Fruit fly (Drosophila melanogaster): ENCODE measurements around the gene CG32462.

The CG32462 gene

DNA sequence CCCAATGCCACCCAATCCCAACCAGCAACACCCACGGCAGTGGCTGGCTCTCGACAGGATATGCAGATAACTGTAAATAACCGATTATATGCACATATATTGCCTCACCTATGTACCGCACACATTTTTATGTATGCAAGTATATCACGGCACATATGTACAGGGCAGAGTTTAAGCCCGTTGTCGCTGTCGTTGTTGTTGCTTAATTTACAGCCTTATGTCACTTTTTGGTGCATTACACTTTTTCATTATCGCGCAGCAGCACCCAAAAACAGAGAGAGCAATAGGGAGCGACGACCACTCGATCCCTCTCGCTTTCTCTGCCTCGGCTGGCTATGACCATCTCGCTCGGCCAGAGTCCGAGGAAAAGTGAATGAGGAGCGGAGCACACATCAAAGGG lies 14.1 kb downstream of the CG32462 start:
- TF ChIP-seq Dfd (GFP tag; optimal IDR thresholded peaks at IDR 0.05), result no peak
- peak; percentile 5 for TF ChIP-seq Dif (GFP tag; optimal IDR thresholded peaks at IDR 0.05; ENCODE audit: partially characterized antibody)
- no peak for TF ChIP-seq dmrt93B (GFP tag; optimal IDR thresholded peaks at IDR 0.05)
- no peak for TF ChIP-seq Sp1 (GFP tag; optimal IDR thresholded peaks at IDR 0.05)
- TF ChIP-seq pan (optimal IDR thresholded peaks at IDR 0.05), result no peak
- TF ChIP-seq Mio (GFP tag; optimal IDR thresholded peaks at IDR 0.05), result no peak

DNA sequence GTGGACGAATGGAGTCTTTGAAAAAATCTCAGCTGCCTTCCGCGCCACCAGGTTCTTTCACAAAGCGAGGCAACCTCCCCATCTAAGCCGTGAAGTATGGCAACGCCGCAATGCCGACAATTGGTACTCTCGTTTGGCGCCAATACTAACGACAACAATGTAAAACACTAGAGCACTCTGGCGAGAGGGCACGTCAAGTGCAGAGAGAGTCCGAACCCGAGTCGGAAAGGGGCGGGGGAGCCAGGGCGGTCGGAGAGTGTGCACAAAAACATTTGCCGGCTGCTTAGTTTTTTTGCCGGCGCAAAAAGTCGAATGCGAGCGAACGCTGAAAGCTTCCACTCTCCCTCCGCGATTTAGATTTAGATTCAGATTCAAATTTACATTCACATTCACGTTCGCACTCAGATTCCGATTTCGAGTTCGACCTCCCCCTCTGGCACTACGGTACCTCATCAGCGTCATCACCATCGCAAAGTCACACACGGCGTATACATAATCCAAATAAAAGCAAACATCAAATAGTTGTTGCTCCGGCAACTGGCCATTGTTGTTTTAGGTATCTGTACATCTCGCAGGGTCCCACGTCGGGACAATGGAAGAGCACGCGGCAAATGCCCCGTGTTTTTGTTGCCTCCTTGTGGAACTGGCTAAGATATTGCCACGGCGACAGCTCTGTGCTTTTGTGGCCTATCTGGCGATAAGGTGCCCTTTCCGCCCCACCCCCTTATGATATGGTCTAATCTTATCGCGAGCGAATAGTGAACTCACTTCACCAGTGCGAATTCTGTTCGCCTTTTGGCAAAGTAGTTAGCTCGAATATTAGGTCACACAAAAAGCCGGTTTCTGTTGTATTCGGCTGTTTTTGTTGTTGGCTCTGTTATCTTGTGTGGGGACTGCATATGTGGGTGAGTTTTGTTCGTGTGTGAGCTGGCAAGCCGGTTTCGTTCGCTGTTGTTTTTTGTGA lies 15.4 kb downstream of the CG32462 start:
- no peak for TF ChIP-seq usp (GFP tag; optimal IDR thresholded peaks at IDR 0.05)
- TF ChIP-seq Rel (GFP tag; optimal IDR thresholded peaks at IDR 0.05), result no peak
- TF ChIP-seq Rel (tag; optimal IDR thresholded peaks at IDR 0.05), result peak; percentile 30
- TF ChIP-seq CrebA (GFP tag; optimal IDR thresholded peaks at IDR 0.05; ENCODE audit: borderline replicate concordance), result peak; percentile 79
- peak; percentile 16 for TF ChIP-seq OdsH (GFP tag; optimal IDR thresholded peaks at IDR 0.05)
- TF ChIP-seq h (GFP tag; optimal IDR thresholded peaks at IDR 0.05), result peak; percentile 14
- TF ChIP-seq dl (GFP tag; optimal IDR thresholded peaks at IDR 0.05; ENCODE audit: insufficient read depth in 1 of 2, partially characterized antibody in 2 of 2), result peak in 1 of 2 experiments; percentile 60
- no peak for TF ChIP-seq Vsx2 (GFP tag; optimal IDR thresholded peaks at IDR 0.05; ENCODE audit: partially characterized antibody)
- TF ChIP-seq Mio (GFP tag; optimal IDR thresholded peaks at IDR 0.05), result no peak
- TF ChIP-seq Dif (GFP tag; optimal IDR thresholded peaks at IDR 0.05; ENCODE audit: partially characterized antibody), result peak; percentile 39
- no peak for TF ChIP-seq HLH106 (tag; optimal IDR thresholded peaks at IDR 0.05)
- TF ChIP-seq psq (GFP tag; optimal IDR thresholded peaks at IDR 0.05), result peak; percentile 23
- peak; percentile 91 for TF ChIP-seq jim (GFP tag; optimal IDR thresholded peaks at IDR 0.05)

DNA sequence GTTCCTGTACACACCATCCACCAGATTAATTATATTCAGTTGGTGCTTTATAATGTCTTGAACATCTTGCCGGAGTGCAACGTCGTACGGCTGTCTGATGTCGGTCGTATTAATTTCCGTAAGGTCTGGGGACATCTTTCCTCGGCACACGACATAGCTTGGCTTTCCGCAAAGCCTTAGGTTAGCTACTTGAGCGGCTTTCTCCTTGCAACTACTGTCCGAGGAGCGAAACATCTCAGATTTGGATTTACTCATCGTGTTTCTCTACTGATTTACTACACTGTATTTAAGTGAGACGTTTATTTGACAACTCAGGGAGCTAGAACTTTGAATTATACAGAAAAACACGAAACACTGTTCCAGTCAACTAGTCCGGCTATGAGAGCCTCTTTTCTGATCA lies 16.5 kb downstream of the CG32462 start, which contains the start of the genes CG11226 and CG45428:
TSS of gene CG11226 (plus strand) at position 301 of the 400 bp plus-strand sequence.
TSS of gene CG45428 (minus strand) at position 303 of the 400 bp plus-strand sequence.
- TF ChIP-seq Dfd (GFP tag; optimal IDR thresholded peaks at IDR 0.05) (no peak), dl (GFP tag; optimal IDR thresholded peaks at IDR 0.05; ENCODE audit: insufficient read depth in 1 of 2, partially characterized antibody in 2 of 2) (no peak)

DNA sequence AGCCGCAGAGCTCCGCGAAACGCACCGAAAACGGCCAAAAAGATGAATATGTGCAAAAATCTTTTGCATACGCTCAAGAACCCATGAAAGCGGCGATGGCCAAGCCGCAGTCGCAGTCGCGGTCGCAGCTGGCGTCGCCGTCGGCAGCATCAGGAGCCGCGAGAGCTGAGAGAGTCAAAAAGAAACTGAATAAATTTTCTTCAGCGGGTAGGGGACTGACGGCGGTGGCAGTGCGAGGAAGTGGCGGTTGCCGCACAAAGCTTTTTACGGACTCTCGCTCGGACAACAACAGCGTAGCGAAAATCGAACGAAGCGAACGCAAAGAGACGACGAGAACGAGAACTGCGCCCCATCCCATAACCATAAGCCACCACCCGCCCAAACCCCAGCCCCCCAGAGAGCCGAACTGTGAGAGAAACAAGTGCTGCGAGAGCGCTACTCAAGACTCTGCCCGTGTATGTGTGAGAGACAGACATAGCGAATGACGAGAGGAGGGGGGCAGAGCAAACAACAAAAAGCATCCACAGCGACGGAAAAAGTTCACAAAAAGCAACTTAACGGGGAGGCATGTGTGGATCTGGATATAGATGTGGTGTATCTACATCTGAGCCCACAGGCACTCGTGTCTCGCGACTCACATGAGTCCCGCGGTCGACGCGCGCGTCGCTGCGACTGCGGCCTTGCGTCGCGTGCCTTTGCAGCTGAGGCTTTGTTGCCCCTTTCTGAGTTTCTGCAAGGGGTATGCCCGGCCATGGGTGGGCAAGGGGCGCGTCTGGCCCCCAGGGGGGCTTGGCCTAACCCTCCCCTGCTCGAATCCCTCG lies 18.0 kb downstream of the CG32462 start, which contains the start of gene jim:
TSS of gene jim (minus strand) at position 51 of the 821 bp plus-strand sequence.
- TF ChIP-seq dsf (GFP tag; optimal IDR thresholded peaks at IDR 0.05; ENCODE audit: borderline replicate concordance) (no peak), tai (GFP tag; optimal IDR thresholded peaks at IDR 0.05) (no peak), N (GFP tag; optimal IDR thresholded peaks at IDR 0.05) (peak; percentile 52), Hr83 (GFP tag; optimal IDR thresholded peaks at IDR 0.05; ENCODE audit: poor library complexity, severe bottlenecking) (peak; percentile 93), dmrt93B (GFP tag; optimal IDR thresholded peaks at IDR 0.05) (no peak), Dfd (GFP tag; optimal IDR thresholded peaks at IDR 0.05) (peak; percentile 98), fru (GFP tag; optimal IDR thresholded peaks at IDR 0.05) (peak; percentile 15), Myc (optimal IDR thresholded peaks at IDR 0.05) (no peak), GATAd (GFP tag; optimal IDR thresholded peaks at IDR 0.05) (no peak), Jra (GFP tag; optimal IDR thresholded peaks at IDR 0.05) (peak; percentile 62), woc (GFP tag; optimal IDR thresholded peaks at IDR 0.05) (peak; percentile 5), Vsx2 (GFP tag; optimal IDR thresholded peaks at IDR 0.05; ENCODE audit: partially characterized antibody) (peak; percentile 71), HLH106 (tag; optimal IDR thresholded peaks at IDR 0.05) (peak; percentile 34), Hnf4 (GFP tag; optimal IDR thresholded peaks at IDR 0.05) (peak; percentile 57), jim (GFP tag; optimal IDR thresholded peaks at IDR 0.05) (peak; percentile 97), dl (GFP tag; optimal IDR thresholded peaks at IDR 0.05; ENCODE audit: insufficient read depth in 1 of 2, partially characterized antibody in 2 of 2) (peak; percentile 63 to 97), rgr (GFP tag; optimal IDR thresholded peaks at IDR 0.05) (peak; percentile 63), foxo (GFP tag; optimal IDR thresholded peaks at IDR 0.05) (peak in 1 of 2 experiments; percentile 59), ey (GFP tag; optimal IDR thresholded peaks at IDR 0.05) (peak; percentile 4), Sp1 (GFP tag; optimal IDR thresholded peaks at IDR 0.05) (peak; percentile 68), Abd-B (GFP tag; optimal IDR thresholded peaks at IDR 0.05) (no peak), sage (GFP tag; optimal IDR thresholded peaks at IDR 0.05) (peak; percentile 40), Dif (GFP tag; optimal IDR thresholded peaks at IDR 0.05; ENCODE audit: partially characterized antibody) (peak; percentile 95), h (GFP tag; optimal IDR thresholded peaks at IDR 0.05) (peak; percentile 87), br (GFP tag; optimal IDR thresholded peaks at IDR 0.05) (peak; percentile 48), psq (GFP tag; optimal IDR thresholded peaks at IDR 0.05) (peak; percentile 95), sv (GFP tag; optimal IDR thresholded peaks at IDR 0.05) (no peak), brk (GFP tag; optimal IDR thresholded peaks at IDR 0.05) (peak; percentile 10), CrebA (GFP tag; optimal IDR thresholded peaks at IDR 0.05; ENCODE audit: borderline replicate concordance) (peak; percentile 71), OdsH (GFP tag; optimal IDR thresholded peaks at IDR 0.05) (peak; percentile 58), Rel (GFP tag; optimal IDR thresholded peaks at IDR 0.05) (peak; percentile 68), Rel (tag; optimal IDR thresholded peaks at IDR 0.05) (peak; percentile 56)

Data from whole organism, wandering third instar larva.